Fruit fly (Drosophila melanogaster) whole organism, embryonic: ENCODE results near the gene CG7565.
A peak's percentile ranks its signal among the peaks of the same experiment; 100 is the strongest.

Experiments
- B-H2 ChIP-seq: fragments of 200-800 bp; sonication (Bioruptor generic); optimal IDR thresholded peaks from 2 replicates; lab custom pipeline; 2018; ENCODE audit warnings: missing biosample characterization, mild to moderate bottlenecking, missing genetic modification characterization
- BtbVII ChIP-seq: fragments of 200-800 bp; sonication (Bioruptor generic); optimal IDR thresholded peaks from 3 replicates; lab custom pipeline; 2017; ENCODE audit warnings: missing biosample characterization, mild to moderate bottlenecking, missing genetic modification characterization
- C15 ChIP-seq: fragments of 200-800 bp; sonication (Bioruptor generic); IDR thresholded peaks from 3 replicates; pipeline ENCODE4 v1.3.6; 2022; ENCODE audit warnings: missing biosample characterization, missing genetic modification characterization
- CG10209 ChIP-seq: fragments of 200-800 bp; sonication (Bioruptor generic); optimal IDR thresholded peaks from 3 replicates; lab custom pipeline; 2017; ENCODE audit warnings: missing biosample characterization, mild to moderate bottlenecking, missing genetic modification characterization, missing genetic modification reagents
- CG10543 ChIP-seq: fragments of 200-800 bp; sonication (Bioruptor generic); optimal IDR thresholded peaks from 3 replicates; lab custom pipeline; 2017; ENCODE audit warnings: missing biosample characterization, mild to moderate bottlenecking, missing genetic modification characterization, moderate library complexity
- CG10654 ChIP-seq: fragments of 200-800 bp; sonication (Bioruptor generic); optimal IDR thresholded peaks from 2 replicates; lab custom pipeline; 2016; ENCODE audit warnings: missing biosample characterization, missing genetic modification characterization
- CG12299 ChIP-seq: fragments of 200-800 bp; sonication (Bioruptor generic); optimal IDR thresholded peaks from 2 replicates; lab custom pipeline; 2018; ENCODE audit warnings: missing biosample characterization, mild to moderate bottlenecking, missing genetic modification characterization
- CG12659 ChIP-seq: fragments of 200-800 bp; sonication (Bioruptor generic); optimal IDR thresholded peaks from 3 replicates; lab custom pipeline; 2017; ENCODE audit warnings: mild to moderate bottlenecking, missing biosample characterization, missing genetic modification reagents, missing genetic modification characterization
- CG1603 ChIP-seq: fragments of 200-800 bp; sonication (Bioruptor generic); optimal IDR thresholded peaks from 2 replicates; lab custom pipeline; 2019; ENCODE audit warnings: missing biosample characterization, mild to moderate bottlenecking, missing genetic modification characterization, moderate library complexity
- CG17359 ChIP-seq: fragments of 200-800 bp; sonication (Bioruptor generic); optimal IDR thresholded peaks from 3 replicates; lab custom pipeline; 2018; ENCODE audit warnings: missing biosample characterization, mild to moderate bottlenecking, missing genetic modification characterization, moderate library complexity
- CG18764 ChIP-seq: fragments of 200-800 bp; sonication (Bioruptor generic); optimal IDR thresholded peaks from 3 replicates; lab custom pipeline; 2016; ENCODE audit warnings: missing biosample characterization, missing genetic modification characterization
- CG32532 ChIP-seq: fragments of 200-800 bp; sonication (Bioruptor generic); IDR thresholded peaks from 2 replicates; pipeline ENCODE4 v1.3.6; 2022; ENCODE audit warnings: missing biosample characterization, missing genetic modification characterization
- CG43689 ChIP-seq: fragments of 200-800 bp; sonication (Bioruptor generic); IDR thresholded peaks from 2 replicates; pipeline ENCODE4 v1.3.6; 2022; ENCODE audit warnings: missing biosample characterization, missing genetic modification characterization
- CG4617 ChIP-seq: fragments of 200-800 bp; sonication (Bioruptor generic); optimal IDR thresholded peaks from 3 replicates; lab custom pipeline; 2016; ENCODE audit warnings: missing biosample characterization, missing genetic modification characterization, borderline replicate concordance
- CG7987 ChIP-seq: fragments of 200-800 bp; sonication (Bioruptor generic); optimal IDR thresholded peaks from 2 replicates; lab custom pipeline; 2018; ENCODE audit warnings: missing biosample characterization, mild to moderate bottlenecking, missing genetic modification characterization, moderate library complexity
- Dad ChIP-seq: fragments of 200-800 bp; sonication (Bioruptor generic); optimal IDR thresholded peaks from 3 replicates; lab custom pipeline; 2016; ENCODE audit warnings: missing biosample characterization, missing genetic modification characterization
- Deaf1 ChIP-seq: fragments of 200-800 bp; optimal IDR thresholded peaks from 3 replicates; lab custom pipeline; 2019; ENCODE audit warnings: missing biosample characterization, mild to moderate bottlenecking, missing genetic modification characterization, moderate library complexity
- E2f1 ChIP-seq: fragments of 200-800 bp; sonication (Bioruptor generic); IDR thresholded peaks from 2 replicates; pipeline ENCODE4 v1.3.6; 2022; ENCODE audit warnings: missing biosample characterization, missing genetic modification characterization
- HHEX ChIP-seq: fragments of 200-800 bp; sonication (Bioruptor generic); optimal IDR thresholded peaks from 3 replicates; lab custom pipeline; 2017; ENCODE audit warnings: missing biosample characterization, mild to moderate bottlenecking, missing genetic modification characterization, missing genetic modification reagents
- HLH54F ChIP-seq: fragments of 200-800 bp; sonication (Bioruptor generic); optimal IDR thresholded peaks from 3 replicates; lab custom pipeline; 2016; ENCODE audit warnings: missing biosample characterization, missing genetic modification characterization
- Hr51 ChIP-seq, 2 experiments: fragments of 200-800 bp; sonication (Bioruptor generic); optimal IDR thresholded peaks; 2 replicates in 1 of 2; 3 replicates in 1 of 2; lab custom pipeline; 2016 to 2018; ENCODE audit warnings: missing biosample characterization in 2 of 2, missing genetic modification characterization in 2 of 2, mild to moderate bottlenecking in 1 of 2, moderate library complexity in 1 of 2
- Med ChIP-seq: fragments of 200-800 bp; sonication (Bioruptor generic); peaks from one replicate; lab custom pipeline; 2016; ENCODE audit warnings: missing biosample characterization, missing genetic modification characterization, mild to moderate bottlenecking, inconsistent platforms, moderate library complexity
- NC2α ChIP-seq: fragments of 200-800 bp; sonication (Bioruptor generic); optimal IDR thresholded peaks from 2 replicates; lab custom pipeline; 2016; ENCODE audit warnings: missing biosample characterization, missing genetic modification characterization
- Nf-YC ChIP-seq: fragments of 200-800 bp; optimal IDR thresholded peaks from 3 replicates; lab custom pipeline; 2019; ENCODE audit warnings: missing biosample characterization, mild to moderate bottlenecking, missing genetic modification characterization, moderate library complexity
- PHDP ChIP-seq: fragments of 200-800 bp; sonication (Bioruptor generic); optimal IDR thresholded peaks from 3 replicates; lab custom pipeline; 2018; ENCODE audit warnings: missing biosample characterization, mild to moderate bottlenecking, missing genetic modification characterization, moderate library complexity
- abd-A ChIP-seq: fragments of 200-800 bp; sonication (Bioruptor generic); optimal IDR thresholded peaks from 3 replicates; lab custom pipeline; 2019; ENCODE audit warnings: missing biosample characterization, mild to moderate bottlenecking, missing genetic modification characterization, moderate library complexity
- bab2 ChIP-seq: fragments of 200-800 bp; sonication (Bioruptor generic); optimal IDR thresholded peaks from 2 replicates; lab custom pipeline; 2016; ENCODE audit warnings: missing biosample characterization, missing genetic modification characterization
- chinmo ChIP-seq: fragments of 200-800 bp; sonication (Bioruptor generic); IDR thresholded peaks from 4 replicates; pipeline ENCODE4 v1.3.6; 2022; ENCODE audit warnings: missing biosample characterization, missing genetic modification characterization; ENCODE audit not compliant: partially characterized antibody
- chn ChIP-seq: fragments of 200-800 bp; sonication (Bioruptor generic); optimal IDR thresholded peaks from 2 replicates; lab custom pipeline; 2016; ENCODE audit warnings: missing biosample characterization, missing genetic modification characterization
- croc ChIP-seq: fragments of 200-800 bp; sonication (Bioruptor generic); conservative IDR thresholded peaks from 3 replicates; pipeline ENCODE4 v1.3.6; 2022; ENCODE audit warnings: missing biosample characterization, missing genetic modification characterization
- dimm ChIP-seq: fragments of 200-800 bp; sonication (Bioruptor generic); IDR thresholded peaks from 2 replicates; pipeline ENCODE4 v1.3.6; 2022; ENCODE audit warnings: missing biosample characterization, missing genetic modification characterization
- ewg ChIP-seq: fragments of 200-800 bp; sonication (Bioruptor generic); optimal IDR thresholded peaks from 3 replicates; lab custom pipeline; 2017; ENCODE audit warnings: mild to moderate bottlenecking, missing biosample characterization, missing genetic modification reagents, missing genetic modification characterization
- fd3F ChIP-seq: fragments of 200-800 bp; sonication (Bioruptor generic); optimal IDR thresholded peaks from 2 replicates; lab custom pipeline; 2018; ENCODE audit warnings: missing biosample characterization, mild to moderate bottlenecking, missing genetic modification characterization, moderate library complexity
- hb ChIP-seq: fragments of 200-800 bp; sonication (Bioruptor generic); IDR thresholded peaks from 3 replicates; pipeline ENCODE4 v1.3.6; 2022; ENCODE audit warnings: missing biosample characterization, missing genetic modification characterization; ENCODE audit not compliant: partially characterized antibody
- lab ChIP-seq: fragments of 200-800 bp; sonication (Bioruptor generic); optimal IDR thresholded peaks from 3 replicates; lab custom pipeline; 2017; ENCODE audit warnings: missing biosample characterization, missing genetic modification characterization, mild to moderate bottlenecking, moderate library complexity, missing genetic modification reagents
- odd ChIP-seq: fragments of 200-800 bp; sonication (Bioruptor generic); optimal IDR thresholded peaks from 2 replicates; lab custom pipeline; 2017; ENCODE audit warnings: missing biosample characterization, mild to moderate bottlenecking, missing genetic modification characterization
- peb ChIP-seq: fragments of 200-800 bp; sonication (Bioruptor generic); IDR thresholded peaks from 2 replicates; pipeline ENCODE4 v1.3.6; 2022; ENCODE audit warnings: missing biosample characterization, missing genetic modification characterization
- salm ChIP-seq: fragments of 200-800 bp; sonication (Bioruptor generic); optimal IDR thresholded peaks from 2 replicates; lab custom pipeline; 2018; ENCODE audit warnings: missing biosample characterization, mild to moderate bottlenecking, missing genetic modification characterization
- sd ChIP-seq: fragments of 200-800 bp; sonication (Bioruptor generic); optimal IDR thresholded peaks from 3 replicates; lab custom pipeline; 2018; ENCODE audit warnings: missing biosample characterization, mild to moderate bottlenecking, missing genetic modification characterization, moderate library complexity
- sna ChIP-seq: fragments of 200-800 bp; sonication (Bioruptor generic); IDR thresholded peaks from 2 replicates; pipeline ENCODE4 v1.3.6; 2022; ENCODE audit warnings: missing biosample characterization, missing genetic modification characterization; ENCODE audit not compliant: partially characterized antibody
- sqz ChIP-seq: fragments of 200-800 bp; sonication (Bioruptor generic); optimal IDR thresholded peaks from 3 replicates; lab custom pipeline; 2018; ENCODE audit warnings: missing biosample characterization, mild to moderate bottlenecking, missing genetic modification characterization
- sug ChIP-seq: fragments of 200-800 bp; optimal IDR thresholded peaks from 2 replicates; lab custom pipeline; 2019; ENCODE audit warnings: missing biosample characterization, mild to moderate bottlenecking, missing genetic modification characterization, moderate library complexity
- tup ChIP-seq: fragments of 200-800 bp; sonication (Bioruptor generic); optimal IDR thresholded peaks from 2 replicates; lab custom pipeline; 2016; ENCODE audit warnings: missing biosample characterization, mild to moderate bottlenecking, missing genetic modification characterization, moderate library complexity
- unc-4 ChIP-seq: fragments of 200-800 bp; sonication (Bioruptor generic); IDR thresholded peaks from 2 replicates; pipeline ENCODE4 v1.3.6; 2022; ENCODE audit warnings: missing biosample characterization, missing genetic modification characterization; ENCODE audit not compliant: partially characterized antibody
- vvl ChIP-seq: fragments of 200-800 bp; sonication (Bioruptor generic); IDR thresholded peaks from 2 replicates; pipeline ENCODE4 v1.3.6; 2022; ENCODE audit warnings: missing biosample characterization, missing genetic modification characterization
- wek ChIP-seq: fragments of 200-800 bp; sonication (Bioruptor generic); optimal IDR thresholded peaks from 3 replicates; lab custom pipeline; 2018; ENCODE audit warnings: missing biosample characterization, mild to moderate bottlenecking, missing genetic modification characterization, moderate library complexity

The CG7565 gene

dm6 chr3L:8093553-8093952 is 2.0 kb upstream of the CG7565 start (continued):
- TF ChIP-seq CG10209 = peak; percentile 15
- peak; percentile 1 for TF ChIP-seq salm (tag; lab: Kevin White, UChicago)
- no peak for TF ChIP-seq CG10654 (GFP tag; lab: Kevin White, UChicago)
- peak; percentile 18 for TF ChIP-seq B-H2 (GFP tag; lab: Kevin White, UChicago)
- TF ChIP-seq CG18764 (GFP tag; lab: Kevin White, UChicago) = no peak
- TF ChIP-seq dimm (GFP tag; lab: Robert Waterston, UW) = no peak
- peak; percentile 17 for TF ChIP-seq CG1603 (tag; lab: Kevin White, UChicago)
- TF ChIP-seq fd3F (GFP tag; lab: Kevin White, UChicago) = peak; percentile 13

DNA sequence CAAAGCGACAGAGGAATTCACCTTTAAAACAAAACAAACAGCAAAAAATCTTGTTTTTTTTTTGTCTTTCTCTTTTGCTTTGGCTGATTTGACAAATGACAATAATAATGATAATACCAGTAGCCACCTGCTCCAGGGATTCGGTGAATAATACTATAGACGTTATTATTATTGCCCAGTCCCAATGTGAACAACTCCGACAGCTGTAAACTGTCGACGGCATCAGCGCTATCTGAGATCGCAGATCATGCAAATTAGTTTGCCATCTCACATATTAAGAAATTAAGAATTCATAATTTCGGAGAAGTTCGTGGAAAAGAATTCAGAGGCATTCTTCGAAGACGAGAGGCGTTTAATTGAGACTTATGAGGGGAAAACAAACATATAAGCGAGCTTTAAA is 5.4 kb downstream of the CG7565 start:
- no peak for TF ChIP-seq BtbVII (GFP tag; lab: Kevin White, UChicago)
- TF ChIP-seq PHDP = no peak
- peak; percentile 69 for TF ChIP-seq sd (tag; lab: Kevin White, UChicago)
- TF ChIP-seq vvl (GFP tag; lab: Robert Waterston, UW) = 0 out of 2 replicates have a peak, but pooled peaks have one; percentile 25
- TF ChIP-seq HLH54F (GFP tag; lab: Kevin White, UChicago) = no peak
- 0 out of 4 replicates have a peak, but pooled peaks have one; percentile 74 for TF ChIP-seq chinmo (GFP tag; lab: Robert Waterston, UW)
- TF ChIP-seq croc (GFP tag; lab: Robert Waterston, UW) = no peak
- TF ChIP-seq abd-A (tag; lab: Kevin White, UChicago) = peak; percentile 24
- TF ChIP-seq Med (GFP tag; lab: Kevin White, UChicago) = peak; percentile 41
- no peak for TF ChIP-seq odd

DNA sequence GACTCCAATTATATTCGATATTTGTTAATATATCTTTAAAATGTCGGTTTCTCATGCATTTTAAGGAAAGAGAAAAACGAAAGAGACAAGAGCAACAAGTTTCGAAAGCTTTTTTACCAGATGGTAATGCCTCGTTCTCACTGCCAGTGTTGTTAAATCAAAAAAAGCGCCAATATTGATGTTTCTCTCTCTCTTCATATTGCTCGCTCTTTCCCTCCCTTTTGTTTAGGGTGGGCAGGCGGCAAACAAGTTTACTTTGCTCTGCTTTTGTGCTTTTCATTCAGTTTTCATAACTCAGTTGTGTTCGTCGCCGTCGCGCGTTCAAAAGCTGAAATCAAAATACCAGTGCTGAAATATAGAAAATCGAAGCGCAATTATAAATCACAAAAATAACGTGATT is 9.8 kb downstream of the CG7565 start:
- TF ChIP-seq sug (peak; percentile 29), lab (GFP tag; lab: Kevin White, UChicago) (peak; percentile 89), CG12659 (GFP tag; lab: Kevin White, UChicago) (peak; percentile 44), hb (GFP tag; lab: Robert Waterston, UW) (no peak), Deaf1 (tag; lab: Kevin White, UChicago) (peak; percentile 52), HHEX (GFP tag; lab: Kevin White, UChicago) (peak; percentile 23), Hr51 (GFP tag; optimal IDR thresholded peaks at IDR 0.05; lab: Kevin White, UChicago) (peak in 1 of 2 experiments; percentile 49), tup (GFP tag; lab: Kevin White, UChicago) (peak; percentile 6), wek (peak; percentile 53), ewg (GFP tag; lab: Kevin White, UChicago) (peak; percentile 55), peb (GFP tag; lab: Robert Waterston, UW) (no peak), CG32532 (GFP tag; lab: Robert Waterston, UW) (peak; percentile 56; the same call in 1 of the 2 replicates), sna (peak; percentile 47; the same call in 1 of the 2 replicates), sqz (GFP tag; lab: Kevin White, UChicago) (peak; percentile 56), bab2 (peak; percentile 1), chn (GFP tag; lab: Kevin White, UChicago) (peak; percentile 42), CG10543 (peak; percentile 56), CG7987 (peak; percentile 78), E2f1 (peak; percentile 31; the same call in 1 of the 2 replicates), C15 (no peak), Med (GFP tag; lab: Kevin White, UChicago) (peak; percentile 95), CG43689 (no peak), unc-4 (GFP tag; lab: Robert Waterston, UW) (peak; percentile 51; the same call in 1 of the 2 replicates), Dad (GFP tag; lab: Kevin White, UChicago) (peak; percentile 50), CG12299 (tag; lab: Kevin White, UChicago) (peak; percentile 57), NC2α (GFP tag; lab: Kevin White, UChicago) (no peak), Nf-YC (tag; lab: Kevin White, UChicago) (peak; percentile 44), CG17359 (peak; percentile 42), abd-A (tag; lab: Kevin White, UChicago) (peak; percentile 54), CG4617 (no peak)
